Worm (Caenorhabditis elegans) whole organism, mixed stage, embryonic: ENCODE results near the gene vkmt-1.

Source experiments
- bed-3 ChIP-seq: fragments of 200-800 bp; sonication (Bioruptor generic); optimal IDR thresholded peaks from 3 replicates; lab custom pipeline; 2018; ENCODE audit warnings: mild to moderate bottlenecking, missing genetic modification characterization, moderate library complexity, missing compliant biosample characterization
- blmp-1 ChIP-seq: fragments of 150-350 bp; optimal IDR thresholded peaks from 2 replicates; lab custom pipeline; 2014; ENCODE audit warnings: missing biosample characterization, missing genetic modification characterization
- ceh-39 ChIP-seq: fragments of 150-350 bp; optimal IDR thresholded peaks from 2 replicates; lab custom pipeline; 2014; ENCODE audit warnings: missing biosample characterization, missing genetic modification characterization
- ceh-43 ChIP-seq: fragments of 200-800 bp; sonication (Bioruptor generic); optimal IDR thresholded peaks from 2 replicates; lab custom pipeline; 2018; ENCODE audit warnings: mild to moderate bottlenecking, missing genetic modification characterization, moderate library complexity, missing compliant biosample characterization
- ceh-83 ChIP-seq: fragments of 200-800 bp; sonication (Bioruptor generic); optimal IDR thresholded peaks from 2 replicates; lab custom pipeline; 2018; ENCODE audit warnings: mild to moderate bottlenecking, missing genetic modification characterization, missing compliant biosample characterization
- ces-1 ChIP-seq: fragments of 150-350 bp; optimal IDR thresholded peaks from 2 replicates; lab custom pipeline; 2014; ENCODE audit warnings: missing biosample characterization, missing genetic modification reagents, missing genetic modification characterization
- drap-1 ChIP-seq: fragments of 200-800 bp; sonication (Bioruptor generic); optimal IDR thresholded peaks from 3 replicates; lab custom pipeline; 2018; ENCODE audit warnings: mild to moderate bottlenecking, missing genetic modification characterization, missing compliant biosample characterization
- elt-1 ChIP-seq: sonication (generic microtip); optimal IDR thresholded peaks from 2 replicates; lab custom pipeline; 2017; ENCODE audit warnings: missing genetic modification characterization, mild to moderate bottlenecking, missing compliant biosample characterization, antibody characterized with exemption, moderate library complexity, borderline replicate concordance; ENCODE audit not compliant: insufficient read depth
- elt-3 ChIP-seq: fragments of 150-350 bp; optimal IDR thresholded peaks from 2 replicates; lab custom pipeline; 2014; ENCODE audit warnings: missing biosample characterization, missing genetic modification characterization
- flh-1 ChIP-seq: fragments of 200-800 bp; sonication (Bioruptor generic); optimal IDR thresholded peaks from 2 replicates; lab custom pipeline; 2018; ENCODE audit warnings: mild to moderate bottlenecking, missing genetic modification characterization, moderate library complexity, missing compliant biosample characterization
- ham-2 ChIP-seq: fragments of 200-800 bp; sonication (Bioruptor generic); optimal IDR thresholded peaks from 2 replicates; lab custom pipeline; 2018; ENCODE audit warnings: mild to moderate bottlenecking, missing genetic modification characterization, missing compliant biosample characterization
- lin-13 ChIP-seq: fragments of 150-350 bp; optimal IDR thresholded peaks from 2 replicates; lab custom pipeline; 2014; ENCODE audit warnings: missing biosample characterization, missing genetic modification characterization
- lin-32 ChIP-seq: fragments of 200-800 bp; sonication (Bioruptor generic); optimal IDR thresholded peaks from 2 replicates; lab custom pipeline; 2018; ENCODE audit warnings: mild to moderate bottlenecking, missing genetic modification characterization, missing compliant biosample characterization
- lsy-2 ChIP-seq: fragments of 150-350 bp; optimal IDR thresholded peaks from 2 replicates; lab custom pipeline; 2014; ENCODE audit warnings: missing biosample characterization, missing genetic modification characterization
- mab-5 ChIP-seq: fragments of 150-350 bp; optimal IDR thresholded peaks from 2 replicates; lab custom pipeline; 2014; ENCODE audit warnings: missing biosample characterization, missing genetic modification characterization
- mep-1 ChIP-seq: fragments of 150-350 bp; optimal IDR thresholded peaks from 2 replicates; lab custom pipeline; 2017; ENCODE audit warnings: missing biosample characterization, missing genetic modification reagents, missing genetic modification characterization, inconsistent platforms
- mls-2 ChIP-seq: sonication (generic microtip); optimal IDR thresholded peaks from 2 replicates; lab custom pipeline; 2016; ENCODE audit warnings: mild to moderate bottlenecking, missing genetic modification characterization, moderate library complexity, missing compliant biosample characterization
- nhr-12 ChIP-seq: fragments of 150-350 bp; optimal IDR thresholded peaks from 2 replicates; lab custom pipeline; 2014; ENCODE audit warnings: missing biosample characterization, missing genetic modification characterization
- nhr-2 ChIP-seq: fragments of 150-350 bp; optimal IDR thresholded peaks from 2 replicates; lab custom pipeline; 2014; ENCODE audit warnings: missing biosample characterization, missing genetic modification characterization
- nhr-237 ChIP-seq: fragments of 150-350 bp; optimal IDR thresholded peaks from 2 replicates; lab custom pipeline; 2014; ENCODE audit warnings: missing biosample characterization, missing genetic modification characterization
- nhr-28 ChIP-seq: fragments of 150-350 bp; optimal IDR thresholded peaks from 2 replicates; lab custom pipeline; 2014; ENCODE audit warnings: missing biosample characterization, missing genetic modification characterization
- pha-4 ChIP-seq: fragments of 150-350 bp; optimal IDR thresholded peaks from 2 replicates; lab custom pipeline; 2018; ENCODE audit warnings: missing biosample characterization, missing genetic modification reagents, missing genetic modification characterization
- sem-2 ChIP-seq: fragments of 200-800 bp; sonication (Bioruptor generic); optimal IDR thresholded peaks from 2 replicates; lab custom pipeline; 2018; ENCODE audit warnings: mild to moderate bottlenecking, missing genetic modification characterization, missing compliant biosample characterization
- sptf-1 ChIP-seq: sonication (generic microtip); optimal IDR thresholded peaks from 2 replicates; lab custom pipeline; 2017; ENCODE audit warnings: mild to moderate bottlenecking, missing genetic modification characterization, moderate library complexity, missing compliant biosample characterization
- tbx-8 ChIP-seq: fragments of 200-800 bp; sonication (Bioruptor generic); optimal IDR thresholded peaks from 2 replicates; lab custom pipeline; 2018; ENCODE audit warnings: mild to moderate bottlenecking, missing genetic modification characterization, moderate library complexity, missing compliant biosample characterization
- unc-120 ChIP-seq: sonication (generic microtip); optimal IDR thresholded peaks from 2 replicates; lab custom pipeline; 2017; ENCODE audit warnings: missing genetic modification characterization, missing compliant biosample characterization; ENCODE audit not compliant: poor library complexity, severe bottlenecking
- unc-39 ChIP-seq: fragments of 150-350 bp; optimal IDR thresholded peaks from 2 replicates; lab custom pipeline; 2014; ENCODE audit warnings: missing biosample characterization, missing genetic modification characterization
- unc-62 ChIP-seq: fragments of 150-350 bp; optimal IDR thresholded peaks from 2 replicates; lab custom pipeline; 2014; ENCODE audit warnings: missing biosample characterization, missing genetic modification reagents, missing genetic modification characterization
- ztf-11 ChIP-seq: fragments of 150-350 bp; optimal IDR thresholded peaks from 2 replicates; lab custom pipeline; 2014; ENCODE audit warnings: missing biosample characterization, missing genetic modification characterization

vkmt-1 gene

ce11 chrIV:12290744-12291143 is 12.2 kb downstream of the vkmt-1 start, which contains the start of gene C42C1.8:
C42C1.8 (plus strand) TSS chrIV:12291044.
- no peak for TF ChIP-seq unc-39 (tag; lab: Kevin White, UChicago)
- no peak for TF ChIP-seq ces-1
- no peak for TF ChIP-seq ceh-43 (GFP tag; lab: Kevin White, UChicago)
- no peak for TF ChIP-seq blmp-1 (tag; lab: Kevin White, UChicago)
- TF ChIP-seq unc-62 (GFP tag; lab: Kevin White, UChicago): no peak
- no peak for TF ChIP-seq pha-4 (tag; lab: Kevin White, UChicago)
- no peak for TF ChIP-seq drap-1 (GFP tag; lab: Kevin White, UChicago)

ce11 chrIV:12301161-12301560 is 22.6 kb downstream of the vkmt-1 start, which contains the start of gene oac-59:
oac-59 (minus strand) TSS chrIV:12301261.
- TF ChIP-seq lin-13 (tag; lab: Kevin White, UChicago) (no peak), pha-4 (tag; lab: Kevin White, UChicago) (no peak), sem-2 (GFP tag; lab: Kevin White, UChicago) (no peak), ceh-39 (no peak), lsy-2 (tag; lab: Kevin White, UChicago) (no peak), nhr-12 (tag; lab: Kevin White, UChicago) (no peak), ceh-83 (GFP tag; lab: Kevin White, UChicago) (no peak), unc-120 (tag; lab: Kevin White, UChicago) (no peak)

- no peak for TF ChIP-seq unc-62 (GFP tag; lab: Kevin White, UChicago)
- TF ChIP-seq sptf-1: no peak
- TF ChIP-seq pha-4 (tag; lab: Kevin White, UChicago): no peak
- no peak for TF ChIP-seq ces-1
- no peak for TF ChIP-seq unc-39 (tag; lab: Kevin White, UChicago)
- no peak for TF ChIP-seq lsy-2 (tag; lab: Kevin White, UChicago)
- TF ChIP-seq bed-3 (GFP tag; lab: Kevin White, UChicago): no peak
- TF ChIP-seq drap-1 (GFP tag; lab: Kevin White, UChicago): no peak
- no peak for TF ChIP-seq nhr-237 (tag; lab: Kevin White, UChicago)
- no peak for TF ChIP-seq elt-3 (tag; lab: Kevin White, UChicago)
- no peak for TF ChIP-seq lin-32 (GFP tag; lab: Kevin White, UChicago)
- TF ChIP-seq ham-2 (GFP tag; lab: Kevin White, UChicago): no peak
- TF ChIP-seq mep-1 (tag; lab: Kevin White, UChicago): no peak
- TF ChIP-seq ceh-39: no peak
- TF ChIP-seq nhr-28 (tag; lab: Kevin White, UChicago): no peak
- TF ChIP-seq ztf-11 (tag; lab: Kevin White, UChicago): no peak
- no peak for TF ChIP-seq ceh-43 (GFP tag; lab: Kevin White, UChicago)
Observed at ce11 chrIV:12302885-12303284, 24.4 kb downstream of the vkmt-1 start.

- no peak for TF ChIP-seq mls-2 (tag; lab: Kevin White, UChicago)
- TF ChIP-seq tbx-8 (GFP tag; lab: Kevin White, UChicago): no peak
- no peak for TF ChIP-seq pha-4 (tag; lab: Kevin White, UChicago)
Observed at ce11 chrIV:12304750-12305149, 26.2 kb downstream of the vkmt-1 start.

ce11 chrIV:12305956-12306355 is 27.4 kb downstream of the vkmt-1 start:
- no peak for TF ChIP-seq nhr-237 (tag; lab: Kevin White, UChicago)
- no peak for TF ChIP-seq bed-3 (GFP tag; lab: Kevin White, UChicago)
- TF ChIP-seq ceh-43 (GFP tag; lab: Kevin White, UChicago): no peak
- TF ChIP-seq nhr-2 (tag; lab: Kevin White, UChicago): no peak
- no peak for TF ChIP-seq ceh-39
- TF ChIP-seq nhr-28 (tag; lab: Kevin White, UChicago): no peak
- no peak for TF ChIP-seq unc-39 (tag; lab: Kevin White, UChicago)
- no peak for TF ChIP-seq lsy-2 (tag; lab: Kevin White, UChicago)
- no peak for TF ChIP-seq drap-1 (GFP tag; lab: Kevin White, UChicago)
- no peak for TF ChIP-seq blmp-1 (tag; lab: Kevin White, UChicago)
- no peak for TF ChIP-seq nhr-12 (tag; lab: Kevin White, UChicago)
- TF ChIP-seq sem-2 (GFP tag; lab: Kevin White, UChicago): no peak
- TF ChIP-seq elt-1 (tag; lab: Kevin White, UChicago): no peak
- no peak for TF ChIP-seq unc-120 (tag; lab: Kevin White, UChicago)
- TF ChIP-seq mab-5 (tag; lab: Kevin White, UChicago): no peak
- no peak for TF ChIP-seq ces-1
- no peak for TF ChIP-seq mls-2 (tag; lab: Kevin White, UChicago)
- no peak for TF ChIP-seq unc-62 (GFP tag; lab: Kevin White, UChicago)
- no peak for TF ChIP-seq flh-1 (GFP tag; lab: Kevin White, UChicago)
- no peak for TF ChIP-seq ham-2 (GFP tag; lab: Kevin White, UChicago)
